Fruit fly (Drosophila melanogaster) whole organism, embryonic: ENCODE data around the gene udt.

ENCODE experiments used
- Ada2b ChIP-seq: fragments of 200-800 bp; sonication (Bioruptor generic); IDR thresholded peaks from 2 replicates; pipeline ENCODE4 v1.3.6; 2022; ENCODE audit warnings: missing biosample characterization, missing genetic modification characterization
- Atf-2 ChIP-seq: fragments of 200-800 bp; sonication (Bioruptor generic); optimal IDR thresholded peaks from 2 replicates; lab custom pipeline; 2016; ENCODE audit warnings: missing biosample characterization, missing genetic modification characterization
- Bgb ChIP-seq: fragments of 200-800 bp; sonication (Bioruptor generic); IDR thresholded peaks from 2 replicates; pipeline ENCODE4 v1.3.6; 2022; ENCODE audit warnings: missing biosample characterization, missing genetic modification characterization; ENCODE audit not compliant: partially characterized antibody
- CG1024 ChIP-seq: fragments of 200-800 bp; sonication (Bioruptor generic); IDR thresholded peaks from 2 replicates; pipeline ENCODE4 v1.3.6; 2022; ENCODE audit warnings: missing biosample characterization, missing genetic modification characterization
- CG11723 ChIP-seq: fragments of 200-800 bp; sonication (Bioruptor generic); optimal IDR thresholded peaks from 2 replicates; lab custom pipeline; 2017; ENCODE audit warnings: missing biosample characterization, mild to moderate bottlenecking, missing genetic modification characterization
- CG13424 ChIP-seq: fragments of 200-800 bp; sonication (Bioruptor generic); optimal IDR thresholded peaks from 2 replicates; lab custom pipeline; 2019; ENCODE audit warnings: missing biosample characterization, mild to moderate bottlenecking, missing genetic modification characterization, moderate library complexity
- CG17612 ChIP-seq: fragments of 200-800 bp; sonication (Bioruptor generic); IDR thresholded peaks from 2 replicates; pipeline ENCODE4 v1.3.6; 2022; ENCODE audit warnings: missing biosample characterization, missing genetic modification characterization
- CG17829 ChIP-seq: fragments of 200-800 bp; optimal IDR thresholded peaks from 2 replicates; lab custom pipeline; 2019; ENCODE audit warnings: missing biosample characterization, mild to moderate bottlenecking, missing genetic modification characterization, moderate library complexity
- CG18011 ChIP-seq: fragments of 200-800 bp; sonication (Bioruptor generic); optimal IDR thresholded peaks from 2 replicates; lab custom pipeline; 2017; ENCODE audit warnings: missing biosample characterization, missing genetic modification characterization, mild to moderate bottlenecking, moderate library complexity, missing genotype
- CG18476 ChIP-seq: fragments of 200-800 bp; sonication (Bioruptor generic); optimal IDR thresholded peaks from 2 replicates; lab custom pipeline; 2016; ENCODE audit warnings: missing biosample characterization, mild to moderate bottlenecking, missing genetic modification characterization
- CG2678 ChIP-seq: fragments of 200-800 bp; sonication (Bioruptor generic); optimal IDR thresholded peaks from 3 replicates; lab custom pipeline; 2019; ENCODE audit warnings: missing biosample characterization, mild to moderate bottlenecking, missing genetic modification characterization, moderate library complexity
- CG2889 ChIP-seq: fragments of 200-800 bp; sonication (Bioruptor generic); IDR thresholded peaks from 3 replicates; pipeline ENCODE4 v1.3.6; 2022; ENCODE audit warnings: missing biosample characterization, missing genetic modification characterization
- CG3726 ChIP-seq: fragments of 200-800 bp; sonication (Bioruptor generic); IDR thresholded peaks from 3 replicates; pipeline ENCODE4, ENCODE4 v1.3.6; 2022; ENCODE audit warnings: missing biosample characterization, missing genetic modification characterization
- CG3847 ChIP-seq: fragments of 200-800 bp; sonication (Bioruptor generic); IDR thresholded peaks from 2 replicates; pipeline ENCODE4 v1.3.6; 2022; ENCODE audit warnings: missing biosample characterization, missing genetic modification characterization
- CG3995 ChIP-seq: fragments of 200-800 bp; sonication (Bioruptor generic); optimal IDR thresholded peaks from 3 replicates; lab custom pipeline; 2016; ENCODE audit warnings: missing biosample characterization, missing genetic modification characterization
- CG42726 ChIP-seq: fragments of 200-800 bp; sonication (Bioruptor generic); IDR thresholded peaks from 2 replicates; pipeline ENCODE4 v1.3.6; 2022; ENCODE audit warnings: missing biosample characterization, missing genetic modification characterization; ENCODE audit not compliant: partially characterized antibody
- CG4328 ChIP-seq: fragments of 200-800 bp; sonication (Bioruptor generic); optimal IDR thresholded peaks from 3 replicates; lab custom pipeline; 2017; ENCODE audit warnings: missing biosample characterization, missing genetic modification reagents, missing genetic modification characterization
- CG4730 ChIP-seq: fragments of 200-800 bp; sonication (Bioruptor generic); IDR thresholded peaks from 2 replicates; pipeline ENCODE4 v1.3.6; 2022; ENCODE audit warnings: missing biosample characterization, missing genetic modification characterization
- CG8388 ChIP-seq: fragments of 200-800 bp; sonication (Bioruptor generic); optimal IDR thresholded peaks from 2 replicates; lab custom pipeline; 2019; ENCODE audit warnings: missing biosample characterization, mild to moderate bottlenecking, missing genetic modification characterization, moderate library complexity
- CG9727 ChIP-seq: fragments of 200-800 bp; sonication (Bioruptor generic); optimal IDR thresholded peaks from 3 replicates; lab custom pipeline; 2017; ENCODE audit warnings: missing biosample characterization, mild to moderate bottlenecking, missing genetic modification characterization
- Doc2 ChIP-seq: fragments of 200-800 bp; sonication (Bioruptor generic); IDR thresholded peaks from 2 replicates; pipeline ENCODE4 v1.3.6; 2022; ENCODE audit warnings: missing biosample characterization, missing genetic modification characterization
- Dp ChIP-seq: fragments of 200-800 bp; sonication (Bioruptor generic); optimal IDR thresholded peaks from 2 replicates; lab custom pipeline; 2018; ENCODE audit warnings: missing biosample characterization, mild to moderate bottlenecking, missing genetic modification characterization, moderate library complexity
- Ets97D ChIP-seq: fragments of 200-800 bp; sonication (Bioruptor generic); optimal IDR thresholded peaks from 3 replicates; lab custom pipeline; 2016; ENCODE audit warnings: missing biosample characterization, missing genetic modification characterization
- Hey ChIP-seq: fragments of 200-800 bp; sonication (Bioruptor generic); optimal IDR thresholded peaks from 3 replicates; lab custom pipeline; 2018; ENCODE audit warnings: missing biosample characterization, mild to moderate bottlenecking, missing genetic modification characterization
- Lim3 ChIP-seq: fragments of 200-800 bp; sonication (Bioruptor generic); IDR thresholded peaks from 2 replicates; pipeline ENCODE4 v1.3.6; 2022; ENCODE audit warnings: missing biosample characterization, missing genetic modification characterization
- Max ChIP-seq: fragments of 200-800 bp; sonication (Bioruptor generic); optimal IDR thresholded peaks from 2 replicates; lab custom pipeline; 2016; ENCODE audit warnings: missing biosample characterization, mild to moderate bottlenecking, missing genetic modification characterization
- NC2α ChIP-seq: fragments of 200-800 bp; sonication (Bioruptor generic); optimal IDR thresholded peaks from 2 replicates; lab custom pipeline; 2016; ENCODE audit warnings: missing biosample characterization, missing genetic modification characterization
- Nf-YA ChIP-seq: fragments of 200-800 bp; sonication (Bioruptor generic); IDR thresholded peaks from 2 replicates; pipeline ENCODE4 v1.3.6; 2022; ENCODE audit warnings: missing biosample characterization, missing genetic modification characterization
- Nf-YC ChIP-seq: fragments of 200-800 bp; optimal IDR thresholded peaks from 3 replicates; lab custom pipeline; 2019; ENCODE audit warnings: missing biosample characterization, mild to moderate bottlenecking, missing genetic modification characterization, moderate library complexity
- Ptx1 ChIP-seq: fragments of 200-800 bp; sonication (Bioruptor generic); IDR thresholded peaks from 2 replicates; pipeline ENCODE4 v1.3.6; 2022; ENCODE audit warnings: missing biosample characterization, missing genetic modification characterization
- Ssrp ChIP-seq: fragments of 200-800 bp; sonication (Bioruptor generic); optimal IDR thresholded peaks from 2 replicates; lab custom pipeline; 2018; ENCODE audit warnings: missing biosample characterization, mild to moderate bottlenecking, missing genetic modification characterization, moderate library complexity
- bigmax ChIP-seq: fragments of 200-800 bp; sonication (Bioruptor generic); optimal IDR thresholded peaks from 2 replicates; lab custom pipeline; 2018; ENCODE audit warnings: missing biosample characterization, mild to moderate bottlenecking, missing genetic modification characterization
- br ChIP-seq: fragments of >200 bp; optimal IDR thresholded peaks from 2 replicates; lab custom pipeline; 2017
- ci ChIP-seq: fragments of 200-800 bp; sonication (Bioruptor generic); IDR thresholded peaks from 3 replicates; pipeline ENCODE4 v1.3.6; 2022; ENCODE audit warnings: missing biosample characterization, missing genetic modification characterization
- disco-r ChIP-seq: fragments of 200-800 bp; sonication (Bioruptor generic); optimal IDR thresholded peaks from 2 replicates; lab custom pipeline; 2016; ENCODE audit warnings: missing biosample characterization, missing genetic modification characterization
- en ChIP-seq: fragments of 200-800 bp; sonication (Bioruptor generic); optimal IDR thresholded peaks from 2 replicates; lab custom pipeline; 2016; ENCODE audit warnings: missing biosample characterization, missing genetic modification characterization
- gem ChIP-seq: fragments of 200-800 bp; sonication (Bioruptor generic); optimal IDR thresholded peaks from 2 replicates; lab custom pipeline; 2019; ENCODE audit warnings: missing biosample characterization, mild to moderate bottlenecking, missing genetic modification characterization, moderate library complexity
- gsb ChIP-seq: fragments of 200-800 bp; sonication (Bioruptor generic); IDR thresholded peaks from 2 replicates; pipeline ENCODE4 v1.3.6; 2022; ENCODE audit warnings: missing biosample characterization, missing genetic modification characterization
- ham ChIP-seq: fragments of 200-800 bp; sonication (Bioruptor generic); IDR thresholded peaks from 2 replicates; pipeline ENCODE4 v1.3.6; 2022; ENCODE audit warnings: missing biosample characterization, missing genetic modification characterization
- her ChIP-seq: fragments of 200-800 bp; sonication (Bioruptor generic); optimal IDR thresholded peaks from 2 replicates; lab custom pipeline; 2016; ENCODE audit warnings: missing biosample characterization, missing genetic modification characterization
- ind ChIP-seq: fragments of 200-800 bp; sonication (Bioruptor generic); optimal IDR thresholded peaks from 3 replicates; lab custom pipeline; 2016; ENCODE audit warnings: missing biosample characterization, missing genetic modification characterization
- otp ChIP-seq: fragments of 200-800 bp; sonication (Bioruptor generic); IDR thresholded peaks from 3 replicates; pipeline ENCODE4, ENCODE4 v1.3.6; 2022; ENCODE audit warnings: missing biosample characterization, missing genetic modification characterization
- pb ChIP-seq: fragments of 200-800 bp; sonication (Bioruptor generic); optimal IDR thresholded peaks from 3 replicates; lab custom pipeline; 2016; ENCODE audit warnings: missing biosample characterization, missing genetic modification characterization
- row ChIP-seq: fragments of 200-800 bp; sonication (Bioruptor generic); IDR thresholded peaks from 3 replicates; pipeline ENCODE4 v1.3.6; 2022; ENCODE audit warnings: missing biosample characterization, missing genetic modification characterization
- run ChIP-seq: fragments of 200-800 bp; sonication (Bioruptor generic); optimal IDR thresholded peaks from 3 replicates; lab custom pipeline; 2018; ENCODE audit warnings: missing biosample characterization, mild to moderate bottlenecking, missing genetic modification characterization
- salm ChIP-seq: fragments of 200-800 bp; sonication (Bioruptor generic); optimal IDR thresholded peaks from 2 replicates; lab custom pipeline; 2018; ENCODE audit warnings: missing biosample characterization, mild to moderate bottlenecking, missing genetic modification characterization
- sd ChIP-seq: fragments of 200-800 bp; sonication (Bioruptor generic); optimal IDR thresholded peaks from 3 replicates; lab custom pipeline; 2018; ENCODE audit warnings: missing biosample characterization, mild to moderate bottlenecking, missing genetic modification characterization, moderate library complexity
- sens-2 ChIP-seq: fragments of 200-800 bp; sonication (Bioruptor generic); IDR thresholded peaks from 2 replicates; pipeline ENCODE4 v1.3.6; 2022; ENCODE audit warnings: missing biosample characterization, missing genetic modification characterization
- sr ChIP-seq: fragments of 200-800 bp; sonication (Bioruptor generic); IDR thresholded peaks from 3 replicates; pipeline ENCODE4 v1.3.6; 2022; ENCODE audit warnings: missing biosample characterization, missing genetic modification characterization
- unpg ChIP-seq: fragments of 200-800 bp; sonication (Bioruptor generic); optimal IDR thresholded peaks from 3 replicates; lab custom pipeline; 2018; ENCODE audit warnings: missing biosample characterization, mild to moderate bottlenecking, missing genetic modification characterization, moderate library complexity
- vnd ChIP-seq: fragments of 200-800 bp; sonication (Bioruptor generic); IDR thresholded peaks from 3 replicates; pipeline ENCODE4 v1.3.6; 2022; ENCODE audit warnings: missing biosample characterization, missing genetic modification characterization; ENCODE audit not compliant: partially characterized antibody
- zf30C ChIP-seq: fragments of 200-800 bp; sonication (Bioruptor generic); optimal IDR thresholded peaks from 3 replicates; lab custom pipeline; 2018; ENCODE audit warnings: missing biosample characterization, mild to moderate bottlenecking, missing genetic modification characterization

udt gene

dm6 chr3R:23721936-23722335 lies 41.1 kb downstream of the udt start (continued):
- TF ChIP-seq Ets97D (GFP tag; lab: Kevin White, UChicago) (peak; percentile 2), sens-2 (GFP tag; lab: Robert Waterston, UW) (no peak), en (GFP tag; lab: Kevin White, UChicago) (no peak), ci (GFP tag; lab: Robert Waterston, UW) (0 out of 3 replicates have a peak, but pooled peaks have one; percentile 26), Ptx1 (GFP tag; lab: Robert Waterston, UW) (peak; percentile 46; the same call in 1 of the 2 replicates), unpg (peak; percentile 23), Bgb (peak; percentile 42; the same call in 1 of the 2 replicates), gem (peak; percentile 56), vnd (GFP tag; lab: Robert Waterston, UW) (no peak), Dp (peak; percentile 95), CG17612 (GFP tag; lab: Robert Waterston, UW) (no peak), CG18011 (GFP tag; lab: Kevin White, UChicago) (no peak), CG3995 (peak; percentile 25), CG17829 (peak; percentile 63), Ssrp (tag; lab: Kevin White, UChicago) (no peak), sd (tag; lab: Kevin White, UChicago) (peak; percentile 21), her (GFP tag; lab: Kevin White, UChicago) (no peak), NC2α (GFP tag; lab: Kevin White, UChicago) (no peak), Hey (tag; lab: Kevin White, UChicago) (no peak), Nf-YA (no peak), zf30C (GFP tag; lab: Kevin White, UChicago) (no peak), CG42726 (no peak), salm (tag; lab: Kevin White, UChicago) (peak; percentile 67), Lim3 (GFP tag; lab: Robert Waterston, UW) (no peak), CG3726 (GFP tag; lab: Robert Waterston, UW) (no peak), disco-r (GFP tag; lab: Kevin White, UChicago) (no peak), otp (GFP tag; lab: Robert Waterston, UW) (no peak), Doc2 (GFP tag; lab: Robert Waterston, UW) (no peak), CG2678 (tag; lab: Kevin White, UChicago) (peak; percentile 42), CG1024 (no peak; the same call in 1 of the 2 replicates), Ada2b (no peak), pb (GFP tag; lab: Kevin White, UChicago) (no peak), CG2889 (no peak), bigmax (GFP tag; lab: Kevin White, UChicago) (no peak), CG9727 (GFP tag; lab: Kevin White, UChicago) (no peak), CG11723 (no peak), CG3847 (GFP tag; lab: Robert Waterston, UW) (peak; percentile 65), CG13424 (tag; lab: Kevin White, UChicago) (peak; percentile 33), CG4730 (GFP tag; lab: Robert Waterston, UW) (no peak), CG8388 (GFP tag; lab: Kevin White, UChicago) (no peak), br (no peak), Nf-YC (tag; lab: Kevin White, UChicago) (peak; percentile 54), Atf-2 (no peak), CG18476 (GFP tag; lab: Kevin White, UChicago) (peak; percentile 11), sr (GFP tag; lab: Robert Waterston, UW) (no peak), run (tag; lab: Kevin White, UChicago) (no peak), gsb (GFP tag; lab: Robert Waterston, UW) (no peak), ind (peak; percentile 21), CG4328 (no peak), Max (no peak), row (no peak), ham (GFP tag; lab: Robert Waterston, UW) (no peak)
